Worm (Caenorhabditis elegans): ENCODE data around the gene ocr-3.
A peak's percentile ranks its signal among the peaks of the same experiment; 100 is the strongest.

Gene ocr-3

DNA sequence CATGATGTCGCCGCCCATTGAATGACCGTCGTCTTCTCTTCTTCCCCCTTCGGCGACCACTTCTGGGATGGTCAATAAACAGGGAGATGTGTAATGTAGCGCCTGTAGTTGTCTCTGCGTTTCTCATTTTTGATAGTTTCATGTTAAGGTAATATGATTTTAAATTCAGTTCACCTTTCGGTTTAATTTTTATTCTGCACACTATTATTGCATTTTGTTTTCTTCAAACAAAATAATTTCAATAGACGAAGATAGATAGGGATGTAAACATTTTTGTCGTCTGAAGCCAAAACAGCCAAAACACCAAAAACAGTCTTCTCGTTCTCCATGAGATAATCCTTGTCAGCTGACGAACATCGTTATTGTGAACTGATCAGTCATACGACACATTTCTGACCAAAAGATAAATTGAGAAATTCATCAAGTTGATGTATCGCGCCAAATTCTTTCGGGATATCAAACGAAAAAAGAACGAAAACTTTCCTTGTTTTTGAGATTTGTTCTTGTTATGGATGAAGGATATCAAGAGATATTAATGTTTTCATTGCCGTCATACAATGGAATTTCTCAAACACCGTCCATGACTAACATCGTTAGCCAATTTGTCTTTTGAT lies 9.7 kb upstream of the ocr-3 start, which contains the start of gene C11G10.1:
Gene C11G10.1, minus strand, starts transcription at position 51 of the 614 bp plus-strand sequence.
- TF ChIP-seq mdl-1 (tag; optimal IDR thresholded peaks at IDR 0.05) (peak in 1 of 2 experiments; percentile 39), nhr-28 (tag; optimal IDR thresholded peaks at IDR 0.05) (peak; percentile 40), aha-1 (tag) (peak; percentile 29), hlh-11 (tag; optimal IDR thresholded peaks at IDR 0.05) (peak; percentile 44), zip-2 (tag; optimal IDR thresholded peaks at IDR 0.05) (no peak), hlh-30 (tag; optimal IDR thresholded peaks at IDR 0.05; ENCODE audit: insufficient read depth) (peak; percentile 66), attf-4 (tag; optimal IDR thresholded peaks at IDR 0.05) (no peak)

DNA sequence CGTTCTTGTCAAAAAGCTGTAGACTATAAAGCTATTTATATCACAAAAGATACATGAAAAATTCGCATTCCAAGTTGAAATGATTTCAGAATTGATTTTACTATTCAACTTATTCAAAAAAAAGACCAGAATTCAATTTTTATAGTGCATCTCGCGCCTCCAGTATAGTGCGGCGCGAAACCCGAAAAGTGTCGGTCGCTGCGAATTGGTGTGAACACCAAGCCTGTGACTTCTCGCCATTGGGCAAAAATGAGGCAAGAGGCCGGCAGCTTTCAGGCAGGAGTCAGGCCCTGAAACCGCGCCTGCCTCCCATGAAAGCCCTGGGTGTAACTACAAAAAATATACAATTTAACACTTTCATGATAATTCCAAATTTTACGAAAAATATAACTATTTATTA lies 9.2 kb upstream of the ocr-3 start:
- TF ChIP-seq cey-2 (tag; optimal IDR thresholded peaks at IDR 0.05; ENCODE audit: borderline replicate concordance, insufficient read depth) (no peak), ctbp-1 (GFP tag; IDR thresholded peaks at IDR 0.05) (no peak), set-16 (GFP tag; IDR thresholded peaks at IDR 0.05) (peak; percentile 21; the same call in 1 of the 2 replicates), lim-7 (GFP tag; IDR thresholded peaks at IDR 0.05) (no peak)

DNA sequence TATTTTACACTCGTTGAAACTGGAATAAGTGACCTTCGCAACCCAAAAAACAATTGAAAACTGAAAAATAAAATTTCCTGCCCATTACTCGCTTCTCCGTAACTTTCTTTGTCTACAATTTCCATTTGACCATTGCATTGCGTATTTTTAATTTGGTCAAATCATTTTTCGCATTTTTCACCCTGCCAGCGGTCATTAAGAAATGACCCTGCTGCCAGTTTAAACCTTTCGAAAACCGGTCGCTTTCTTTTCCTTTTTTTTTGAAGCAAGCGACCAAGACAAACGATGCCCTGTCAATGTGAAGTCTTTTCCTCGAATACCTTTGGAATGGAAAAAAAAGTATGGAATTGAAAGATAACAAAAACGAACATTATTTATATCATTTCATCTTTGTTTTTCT lies 7.6 kb upstream of the ocr-3 start:
- TF ChIP-seq dve-1 (tag; optimal IDR thresholded peaks at IDR 0.05; ENCODE audit: insufficient read depth) (no peak), R02D3.7 (tag; optimal IDR thresholded peaks at IDR 0.05) (no peak), mxl-3 (GFP tag; optimal IDR thresholded peaks at IDR 0.05) (no peak), daf-8 (GFP tag; IDR thresholded peaks at IDR 0.05) (no peak), spr-1 (tag; optimal IDR thresholded peaks at IDR 0.05) (no peak), cey-2 (tag; optimal IDR thresholded peaks at IDR 0.05; ENCODE audit: borderline replicate concordance, insufficient read depth) (peak; percentile 23), zip-11 (GFP tag; IDR thresholded peaks at IDR 0.05) (no peak), hif-1 (tag; optimal IDR thresholded peaks at IDR 0.05) (no peak), snpc-4 (tag; optimal IDR thresholded peaks at IDR 0.05) (no peak), egl-43 (GFP tag; IDR thresholded peaks at IDR 0.05) (no peak), Y48G9A.11 (GFP tag; IDR thresholded peaks at IDR 0.05) (no peak), tra-1 (GFP tag; IDR thresholded peaks at IDR 0.05) (peak; percentile 44; the same call in 1 of the 2 replicates), lir-3 (tag; optimal IDR thresholded peaks at IDR 0.05) (no peak), ZK337.2 (GFP tag; IDR thresholded peaks at IDR 0.05) (no peak), ceh-28 (tag; optimal IDR thresholded peaks at IDR 0.05) (no peak), zip-2 (tag; optimal IDR thresholded peaks at IDR 0.05) (no peak), snpc-1.2 (GFP tag; IDR thresholded peaks at IDR 0.05) (no peak), attf-4 (tag; optimal IDR thresholded peaks at IDR 0.05) (no peak), lin-39 (tag; optimal IDR thresholded peaks at IDR 0.05) (no peak), ama-1 (optimal IDR thresholded peaks at IDR 0.05) (no peak), unc-39 (tag; optimal IDR thresholded peaks at IDR 0.05) (no peak), lin-29 (GFP tag; IDR thresholded peaks at IDR 0.05) (no peak), duxl-1 (tag; optimal IDR thresholded peaks at IDR 0.05; ENCODE audit: poor library complexity) (no peak), F37D6.2 (tag; optimal IDR thresholded peaks at IDR 0.05) (no peak), rbr-2 (tag; optimal IDR thresholded peaks at IDR 0.05) (no peak), F44E2.7 (GFP tag; IDR thresholded peaks at IDR 0.05) (no peak), ceh-20 (GFP tag; IDR thresholded peaks at IDR 0.05) (peak; percentile 36; the same call in 1 of the 2 replicates), F26F4.8 (GFP tag; conservative IDR thresholded peaks at IDR 0.05) (no peak), mdl-1 (tag; optimal IDR thresholded peaks at IDR 0.05) (no peak), arid-1 (GFP tag; conservative IDR thresholded peaks at IDR 0.05) (no peak), nhr-41 (GFP tag; IDR thresholded peaks at IDR 0.05) (no peak), dmd-9 (GFP tag; IDR thresholded peaks at IDR 0.05) (no peak), unc-130 (GFP tag; optimal IDR thresholded peaks at IDR 0.05) (no peak), egl-27 (tag; optimal IDR thresholded peaks at IDR 0.05) (no peak), unc-62 (GFP tag; optimal IDR thresholded peaks at IDR 0.05 in 1 of 2) (peak in 1 of 2 experiments; percentile 41), unc-62 (tag; optimal IDR thresholded peaks at IDR 0.05) (no peak), pqm-1 (tag; optimal IDR thresholded peaks at IDR 0.05) (no peak), dmd-6 (GFP tag; IDR thresholded peaks at IDR 0.05) (no peak), nhr-28 (tag; optimal IDR thresholded peaks at IDR 0.05) (peak; percentile 2)

Data from whole organism, L4 larva.